Worm (Caenorhabditis elegans) whole organism, midembryonic: ENCODE measurements around the gene gldi-2.

Experiments used
- T22C8.4 ChIP-seq: fragments of 200-800 bp; sonication (Bioruptor generic); IDR thresholded peaks from 2 replicates; pipeline ENCODE4 v1.3.6; 2022; ENCODE audit warnings: missing genetic modification characterization, missing compliant biosample characterization
- flt-1 ChIP-seq: fragments of 200-800 bp; sonication (Bioruptor generic); IDR thresholded peaks from 2 replicates; pipeline ENCODE4 v1.3.6; 2022; ENCODE audit warnings: missing genetic modification characterization, missing compliant biosample characterization
- klf-2 ChIP-seq: fragments of 200-800 bp; sonication (Bioruptor generic); conservative IDR thresholded peaks from 2 replicates; pipeline ENCODE4 v1.3.6; 2022; ENCODE audit warnings: missing genetic modification reagents, missing genetic modification characterization, missing compliant biosample characterization

DNA sequence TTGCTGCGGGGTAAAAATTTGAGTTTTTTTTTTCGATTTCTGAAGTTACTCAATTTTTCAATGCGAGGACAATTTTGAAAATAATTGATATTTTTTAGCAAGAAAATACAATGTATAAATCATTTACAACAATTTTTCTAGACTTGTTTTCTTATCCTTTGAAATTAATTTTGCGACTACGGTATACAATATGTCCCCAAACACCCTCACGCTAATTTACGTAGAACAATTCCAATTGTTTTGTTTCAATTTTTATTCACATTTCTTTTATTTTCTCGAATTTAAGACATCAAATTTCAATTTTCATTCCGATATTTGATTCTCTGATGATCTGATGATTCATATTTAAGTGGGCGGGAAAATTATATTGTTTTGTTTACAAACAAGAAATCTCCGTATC lies 1.2 kb upstream of the gldi-2 start:
- TF ChIP-seq flt-1 (GFP tag; lab: Robert Waterston, UW) = no peak
- TF ChIP-seq T22C8.4 (GFP tag; lab: Robert Waterston, UW) = no peak
- no peak for TF ChIP-seq klf-2
